Worm (Caenorhabditis elegans): ENCODE results near the gene F09G8.10.

Gene F09G8.10

ce11 chrIII:8271676-8272225 is at the start of gene F09G8.10, which contains the start of gene mps-4:
TSS of gene F09G8.10 (minus strand) at chrIII:8272175.
TSS of gene mps-4 (minus strand) at chrIII:8271776.
- TF ChIP-seq ceh-13 (GFP tag; optimal IDR thresholded peaks at IDR 0.05): no peak
- no peak for TF ChIP-seq pes-1 (GFP tag; IDR thresholded peaks at IDR 0.05)
- TF ChIP-seq tbx-11 (GFP tag; IDR thresholded peaks at IDR 0.05): no peak
- no peak for TF ChIP-seq ama-1 (optimal IDR thresholded peaks at IDR 0.05)
- no peak for TF ChIP-seq hmbx-1 (tag; optimal IDR thresholded peaks at IDR 0.05)
- no peak for TF ChIP-seq sea-1 (GFP tag; conservative IDR thresholded peaks at IDR 0.05)

ce11 chrIII:8321225-8321624 is 49.2 kb upstream of the F09G8.10 start:
- TF ChIP-seq hmbx-1 (tag; optimal IDR thresholded peaks at IDR 0.05): no peak
- TF ChIP-seq ama-1 (optimal IDR thresholded peaks at IDR 0.05): no peak
- TF ChIP-seq F13C5.2 (tag; optimal IDR thresholded peaks at IDR 0.05): no peak
- TF ChIP-seq hnd-1 (tag; optimal IDR thresholded peaks at IDR 0.05): no peak
- no peak for TF ChIP-seq ets-7 (tag; optimal IDR thresholded peaks at IDR 0.05)
- TF ChIP-seq ceh-13 (GFP tag; optimal IDR thresholded peaks at IDR 0.05): no peak
- TF ChIP-seq B0310.2 (tag; optimal IDR thresholded peaks at IDR 0.05): no peak
- no peak for TF ChIP-seq tbx-11 (GFP tag; IDR thresholded peaks at IDR 0.05)
- no peak for TF ChIP-seq hmg-4 (GFP tag; optimal IDR thresholded peaks at IDR 0.05)
- no peak for TF ChIP-seq scrt-1 (GFP tag; IDR thresholded peaks at IDR 0.05)
- no peak for TF ChIP-seq flt-1 (GFP tag; IDR thresholded peaks at IDR 0.05)
- no peak for TF ChIP-seq ceh-36 (tag; optimal IDR thresholded peaks at IDR 0.05)
- no peak for TF ChIP-seq aly-1 (tag; optimal IDR thresholded peaks at IDR 0.05)

ce11 chrIII:8320183-8320582 is 48.2 kb upstream of the F09G8.10 start, which contains the start of gene F10E9.10:
TSS of gene F10E9.10 (minus strand) at chrIII:8320283.
- TF ChIP-seq ceh-13 (GFP tag; optimal IDR thresholded peaks at IDR 0.05): no peak
- TF ChIP-seq ets-7 (tag; optimal IDR thresholded peaks at IDR 0.05): no peak
- TF ChIP-seq flt-1 (GFP tag; IDR thresholded peaks at IDR 0.05): no peak
- no peak for TF ChIP-seq hmbx-1 (tag; optimal IDR thresholded peaks at IDR 0.05)
- TF ChIP-seq hmg-4 (GFP tag; optimal IDR thresholded peaks at IDR 0.05): no peak
- no peak for TF ChIP-seq F13C5.2 (tag; optimal IDR thresholded peaks at IDR 0.05)
- no peak for TF ChIP-seq hnd-1 (tag; optimal IDR thresholded peaks at IDR 0.05)
- TF ChIP-seq ama-1 (optimal IDR thresholded peaks at IDR 0.05): no peak
- TF ChIP-seq scrt-1 (GFP tag; IDR thresholded peaks at IDR 0.05): no peak
- TF ChIP-seq pes-1 (GFP tag; IDR thresholded peaks at IDR 0.05): no peak
- no peak for TF ChIP-seq tbx-11 (GFP tag; IDR thresholded peaks at IDR 0.05)
- no peak for TF ChIP-seq aly-1 (tag; optimal IDR thresholded peaks at IDR 0.05)
- TF ChIP-seq sea-1 (GFP tag; conservative IDR thresholded peaks at IDR 0.05): no peak
- no peak for TF ChIP-seq ceh-36 (tag; optimal IDR thresholded peaks at IDR 0.05)
- TF ChIP-seq B0310.2 (tag; optimal IDR thresholded peaks at IDR 0.05): no peak
- TF ChIP-seq tbx-37 (GFP tag; conservative IDR thresholded peaks at IDR 0.05): no peak
- no peak for TF ChIP-seq tra-4 (tag; optimal IDR thresholded peaks at IDR 0.05)

- TF ChIP-seq ets-7 (tag; optimal IDR thresholded peaks at IDR 0.05) (peak; percentile 50), flt-1 (GFP tag; IDR thresholded peaks at IDR 0.05) (peak; percentile 64), ama-1 (optimal IDR thresholded peaks at IDR 0.05) (no peak), aly-1 (tag; optimal IDR thresholded peaks at IDR 0.05) (peak; percentile 46), tra-4 (tag; optimal IDR thresholded peaks at IDR 0.05) (no peak), hmg-4 (GFP tag; optimal IDR thresholded peaks at IDR 0.05) (peak; percentile 40), F13C5.2 (tag; optimal IDR thresholded peaks at IDR 0.05) (peak; percentile 53), ceh-13 (GFP tag; optimal IDR thresholded peaks at IDR 0.05) (no peak), pes-1 (GFP tag; IDR thresholded peaks at IDR 0.05) (peak; percentile 57; the same call in 1 of the 2 replicates), hnd-1 (tag; optimal IDR thresholded peaks at IDR 0.05) (no peak), B0310.2 (tag; optimal IDR thresholded peaks at IDR 0.05) (no peak), hmbx-1 (tag; optimal IDR thresholded peaks at IDR 0.05) (no peak), scrt-1 (GFP tag; IDR thresholded peaks at IDR 0.05) (no peak), sea-1 (GFP tag; conservative IDR thresholded peaks at IDR 0.05) (0 out of 2 replicates have a peak, but pooled peaks have one; percentile 70), tbx-11 (GFP tag; IDR thresholded peaks at IDR 0.05) (no peak), ceh-36 (tag; optimal IDR thresholded peaks at IDR 0.05) (no peak), tbx-37 (GFP tag; conservative IDR thresholded peaks at IDR 0.05) (peak; percentile 89)
Measured at ce11 chrIII:8319100-8319499, 47.1 kb upstream of the F09G8.10 start, which contains the start of gene F10E9.11. TSS of gene F10E9.11 (minus strand) at chrIII:8319260.

ce11 chrIII:8318488-8318887 is 46.5 kb upstream of the F09G8.10 start, which contains the start of gene sas-4:
TSS of gene sas-4 (minus strand) at chrIII:8318588.
- no peak for TF ChIP-seq scrt-1 (GFP tag; IDR thresholded peaks at IDR 0.05)
- TF ChIP-seq ceh-13 (GFP tag; optimal IDR thresholded peaks at IDR 0.05): no peak
- no peak for TF ChIP-seq F13C5.2 (tag; optimal IDR thresholded peaks at IDR 0.05)
- no peak for TF ChIP-seq hmbx-1 (tag; optimal IDR thresholded peaks at IDR 0.05)
- TF ChIP-seq tra-4 (tag; optimal IDR thresholded peaks at IDR 0.05): no peak
- TF ChIP-seq ceh-36 (tag; optimal IDR thresholded peaks at IDR 0.05): no peak
- no peak for TF ChIP-seq tbx-11 (GFP tag; IDR thresholded peaks at IDR 0.05)
- no peak for TF ChIP-seq ets-7 (tag; optimal IDR thresholded peaks at IDR 0.05)
- no peak for TF ChIP-seq aly-1 (tag; optimal IDR thresholded peaks at IDR 0.05)
- no peak for TF ChIP-seq flt-1 (GFP tag; IDR thresholded peaks at IDR 0.05)
- TF ChIP-seq pes-1 (GFP tag; IDR thresholded peaks at IDR 0.05): no peak
- no peak for TF ChIP-seq ama-1 (optimal IDR thresholded peaks at IDR 0.05)
- TF ChIP-seq B0310.2 (tag; optimal IDR thresholded peaks at IDR 0.05): no peak
- no peak for TF ChIP-seq hmg-4 (GFP tag; optimal IDR thresholded peaks at IDR 0.05)
- no peak for TF ChIP-seq sea-1 (GFP tag; conservative IDR thresholded peaks at IDR 0.05)
- no peak for TF ChIP-seq tbx-37 (GFP tag; conservative IDR thresholded peaks at IDR 0.05)
- no peak for TF ChIP-seq hnd-1 (tag; optimal IDR thresholded peaks at IDR 0.05)

ce11 chrIII:8312393-8312792 is 40.4 kb upstream of the F09G8.10 start, which contains the start of gene F10E9.2:
TSS of gene F10E9.2 (plus strand) at chrIII:8312693.
- TF ChIP-seq hmbx-1 (tag; optimal IDR thresholded peaks at IDR 0.05): no peak
- TF ChIP-seq F13C5.2 (tag; optimal IDR thresholded peaks at IDR 0.05): no peak
- no peak for TF ChIP-seq ceh-13 (GFP tag; optimal IDR thresholded peaks at IDR 0.05)
- TF ChIP-seq pes-1 (GFP tag; IDR thresholded peaks at IDR 0.05): no peak
- TF ChIP-seq hnd-1 (tag; optimal IDR thresholded peaks at IDR 0.05): no peak
- TF ChIP-seq tbx-11 (GFP tag; IDR thresholded peaks at IDR 0.05): no peak
- no peak for TF ChIP-seq ama-1 (optimal IDR thresholded peaks at IDR 0.05)
- no peak for TF ChIP-seq B0310.2 (tag; optimal IDR thresholded peaks at IDR 0.05)
- TF ChIP-seq ets-7 (tag; optimal IDR thresholded peaks at IDR 0.05): no peak
- no peak for TF ChIP-seq ceh-36 (tag; optimal IDR thresholded peaks at IDR 0.05)
- TF ChIP-seq scrt-1 (GFP tag; IDR thresholded peaks at IDR 0.05): no peak
- TF ChIP-seq hmg-4 (GFP tag; optimal IDR thresholded peaks at IDR 0.05): no peak
- TF ChIP-seq tbx-37 (GFP tag; conservative IDR thresholded peaks at IDR 0.05): no peak
